Worm (Caenorhabditis elegans) whole organism, early embryonic: Measurements from ENCODE around the gene F53H2.1.

Experiments used
- B0310.2 ChIP-seq: sonication (generic microtip); optimal IDR thresholded peaks from 2 replicates; lab custom pipeline; 2016; ENCODE audit warnings: mild to moderate bottlenecking, missing genetic modification characterization, missing compliant biosample characterization
- F13C5.2 ChIP-seq: sonication (generic microtip); optimal IDR thresholded peaks from 2 replicates; lab custom pipeline; 2017; ENCODE audit warnings: mild to moderate bottlenecking, missing genetic modification characterization, inconsistent platforms, missing compliant biosample characterization
- aly-1 ChIP-seq: sonication (generic microtip); optimal IDR thresholded peaks from 2 replicates; lab custom pipeline; 2016; ENCODE audit warnings: missing genetic modification characterization, missing compliant biosample characterization
- ama-1 ChIP-seq: fragments of 150-350 bp; optimal IDR thresholded peaks from 2 replicates; lab custom pipeline; 2014
- ceh-13 ChIP-seq: fragments of 200-800 bp; sonication (Bioruptor generic); optimal IDR thresholded peaks from 2 replicates; lab custom pipeline; 2018; ENCODE audit warnings: mild to moderate bottlenecking, missing genetic modification characterization, missing compliant biosample characterization
- ceh-36 ChIP-seq: sonication (generic microtip); optimal IDR thresholded peaks from 2 replicates; lab custom pipeline; 2016; ENCODE audit warnings: missing genetic modification characterization, inconsistent platforms, missing compliant biosample characterization
- ets-7 ChIP-seq: sonication (generic microtip); optimal IDR thresholded peaks from 2 replicates; lab custom pipeline; 2016; ENCODE audit warnings: missing genotype, missing genetic modification characterization, missing compliant biosample characterization
- flt-1 ChIP-seq: fragments of 200-800 bp; sonication (Bioruptor generic); IDR thresholded peaks from 2 replicates; pipeline ENCODE4 v1.3.6; 2022; ENCODE audit warnings: missing genetic modification characterization, missing compliant biosample characterization
- hmbx-1 ChIP-seq: sonication (generic microtip); optimal IDR thresholded peaks from 2 replicates; lab custom pipeline; 2016; ENCODE audit warnings: mild to moderate bottlenecking, missing genetic modification characterization, missing compliant biosample characterization
- hmg-4 ChIP-seq: fragments of 200-800 bp; sonication (Bioruptor generic); optimal IDR thresholded peaks from 2 replicates; lab custom pipeline; 2018; ENCODE audit warnings: mild to moderate bottlenecking, missing genetic modification characterization, missing compliant biosample characterization
- hnd-1 ChIP-seq: sonication (generic microtip); optimal IDR thresholded peaks from 2 replicates; lab custom pipeline; 2016; ENCODE audit warnings: missing genetic modification characterization, missing compliant biosample characterization
- pes-1 ChIP-seq: fragments of 200-800 bp; sonication (Bioruptor generic); IDR thresholded peaks from 2 replicates; pipeline ENCODE4 v1.3.6; 2022; ENCODE audit warnings: missing genetic modification reagents, missing genetic modification characterization, missing compliant biosample characterization
- scrt-1 ChIP-seq: fragments of 200-800 bp; sonication (Bioruptor generic); IDR thresholded peaks from 2 replicates; pipeline ENCODE4 v1.3.6; 2022; ENCODE audit warnings: missing genetic modification characterization, missing compliant biosample characterization
- sea-1 ChIP-seq: fragments of 200-800 bp; sonication (Bioruptor generic); conservative IDR thresholded peaks from 2 replicates; pipeline ENCODE4 v1.3.6; 2022; ENCODE audit warnings: missing genetic modification characterization, missing compliant biosample characterization
- tbx-11 ChIP-seq: fragments of 200-800 bp; sonication (Bioruptor generic); IDR thresholded peaks from 2 replicates; pipeline ENCODE4 v1.3.6; 2022; ENCODE audit warnings: missing genetic modification characterization, missing compliant biosample characterization
- tbx-37 ChIP-seq: fragments of 200-800 bp; sonication (Bioruptor generic); conservative IDR thresholded peaks from 2 replicates; pipeline ENCODE4 v1.3.6; 2022; ENCODE audit warnings: missing genetic modification reagents, missing genetic modification characterization, missing compliant biosample characterization
- tra-4 ChIP-seq: sonication (generic microtip); optimal IDR thresholded peaks from 2 replicates; lab custom pipeline; 2017; ENCODE audit warnings: missing genetic modification characterization, missing compliant biosample characterization

The F53H2.1 gene

ce11 chrV:20412225-20412624 lies 24.7 kb downstream of the F53H2.1 start:
- no peak for TF ChIP-seq aly-1 (tag; lab: Kevin White, UChicago)
- no peak for TF ChIP-seq tbx-37 (GFP tag; lab: Robert Waterston, UW)
- TF ChIP-seq ceh-36 (tag; lab: Kevin White, UChicago): no peak
- no peak for TF ChIP-seq ceh-13
- no peak for TF ChIP-seq tbx-11 (GFP tag; lab: Robert Waterston, UW)
- no peak for TF ChIP-seq pes-1 (GFP tag; lab: Robert Waterston, UW)
- TF ChIP-seq hmg-4 (GFP tag; lab: Kevin White, UChicago): no peak
- TF ChIP-seq ama-1 (lab: Kevin White, UChicago): no peak
- no peak for TF ChIP-seq F13C5.2 (tag; lab: Kevin White, UChicago)

- TF ChIP-seq F13C5.2 (tag; lab: Kevin White, UChicago) (no peak), pes-1 (GFP tag; lab: Robert Waterston, UW) (no peak), ets-7 (no peak), tbx-37 (GFP tag; lab: Robert Waterston, UW) (no peak), ama-1 (lab: Kevin White, UChicago) (no peak), tbx-11 (GFP tag; lab: Robert Waterston, UW) (no peak), hnd-1 (no peak), scrt-1 (GFP tag; lab: Robert Waterston, UW) (no peak), flt-1 (no peak), B0310.2 (tag; lab: Kevin White, UChicago) (no peak), hmbx-1 (tag; lab: Kevin White, UChicago) (no peak), hmg-4 (GFP tag; lab: Kevin White, UChicago) (no peak), ceh-36 (tag; lab: Kevin White, UChicago) (no peak), tra-4 (tag; lab: Kevin White, UChicago) (no peak), aly-1 (tag; lab: Kevin White, UChicago) (no peak), ceh-13 (no peak), sea-1 (no peak)
Measured at ce11 chrV:20413426-20413825, 25.9 kb downstream of the F53H2.1 start.

- TF ChIP-seq ceh-36 (tag; lab: Kevin White, UChicago): no peak
- no peak for TF ChIP-seq tbx-37 (GFP tag; lab: Robert Waterston, UW)
- TF ChIP-seq hmbx-1 (tag; lab: Kevin White, UChicago): no peak
- TF ChIP-seq ets-7: no peak
- no peak for TF ChIP-seq pes-1 (GFP tag; lab: Robert Waterston, UW)
- TF ChIP-seq B0310.2 (tag; lab: Kevin White, UChicago): no peak
- TF ChIP-seq tra-4 (tag; lab: Kevin White, UChicago): no peak
- no peak for TF ChIP-seq F13C5.2 (tag; lab: Kevin White, UChicago)
- TF ChIP-seq aly-1 (tag; lab: Kevin White, UChicago): no peak
- no peak for TF ChIP-seq hmg-4 (GFP tag; lab: Kevin White, UChicago)
- TF ChIP-seq flt-1: no peak
- no peak for TF ChIP-seq sea-1
- no peak for TF ChIP-seq ceh-13
- no peak for TF ChIP-seq scrt-1 (GFP tag; lab: Robert Waterston, UW)
- TF ChIP-seq hnd-1: no peak
- no peak for TF ChIP-seq ama-1 (lab: Kevin White, UChicago)
- TF ChIP-seq tbx-11 (GFP tag; lab: Robert Waterston, UW): no peak
Measured at ce11 chrV:20413936-20414335, 26.4 kb downstream of the F53H2.1 start.

ce11 chrV:20415415-20415814 lies 27.9 kb downstream of the F53H2.1 start:
- no peak for TF ChIP-seq tbx-11 (GFP tag; lab: Robert Waterston, UW)
- TF ChIP-seq aly-1 (tag; lab: Kevin White, UChicago): no peak
- no peak for TF ChIP-seq ceh-36 (tag; lab: Kevin White, UChicago)
- no peak for TF ChIP-seq ama-1 (lab: Kevin White, UChicago)
- TF ChIP-seq hnd-1: no peak
- TF ChIP-seq B0310.2 (tag; lab: Kevin White, UChicago): no peak
- no peak for TF ChIP-seq scrt-1 (GFP tag; lab: Robert Waterston, UW)

ce11 chrV:20416335-20416734 lies 28.8 kb downstream of the F53H2.1 start:
- TF ChIP-seq ama-1 (lab: Kevin White, UChicago): no peak
- no peak for TF ChIP-seq tra-4 (tag; lab: Kevin White, UChicago)
- TF ChIP-seq hmg-4 (GFP tag; lab: Kevin White, UChicago): no peak
- no peak for TF ChIP-seq flt-1
- TF ChIP-seq F13C5.2 (tag; lab: Kevin White, UChicago): no peak
- no peak for TF ChIP-seq tbx-11 (GFP tag; lab: Robert Waterston, UW)
- TF ChIP-seq ceh-36 (tag; lab: Kevin White, UChicago): no peak
- TF ChIP-seq B0310.2 (tag; lab: Kevin White, UChicago): no peak
- TF ChIP-seq tbx-37 (GFP tag; lab: Robert Waterston, UW): no peak
- TF ChIP-seq scrt-1 (GFP tag; lab: Robert Waterston, UW): no peak
- no peak for TF ChIP-seq hnd-1
- no peak for TF ChIP-seq hmbx-1 (tag; lab: Kevin White, UChicago)
- no peak for TF ChIP-seq pes-1 (GFP tag; lab: Robert Waterston, UW)
- TF ChIP-seq aly-1 (tag; lab: Kevin White, UChicago): no peak
- TF ChIP-seq sea-1: no peak
- no peak for TF ChIP-seq ets-7
- TF ChIP-seq ceh-13: no peak

- TF ChIP-seq hmbx-1 (tag; lab: Kevin White, UChicago): no peak
- no peak for TF ChIP-seq tbx-11 (GFP tag; lab: Robert Waterston, UW)
- TF ChIP-seq ama-1 (lab: Kevin White, UChicago): no peak
- TF ChIP-seq sea-1: no peak
- no peak for TF ChIP-seq flt-1
- TF ChIP-seq ets-7: no peak
- TF ChIP-seq aly-1 (tag; lab: Kevin White, UChicago): no peak
- TF ChIP-seq scrt-1 (GFP tag; lab: Robert Waterston, UW): no peak
- no peak for TF ChIP-seq pes-1 (GFP tag; lab: Robert Waterston, UW)
- no peak for TF ChIP-seq F13C5.2 (tag; lab: Kevin White, UChicago)
- TF ChIP-seq tbx-37 (GFP tag; lab: Robert Waterston, UW): no peak
- TF ChIP-seq B0310.2 (tag; lab: Kevin White, UChicago): no peak
- no peak for TF ChIP-seq hnd-1
- no peak for TF ChIP-seq ceh-13
- no peak for TF ChIP-seq hmg-4 (GFP tag; lab: Kevin White, UChicago)
- TF ChIP-seq ceh-36 (tag; lab: Kevin White, UChicago): no peak
Measured at ce11 chrV:20416790-20417189, 29.3 kb downstream of the F53H2.1 start.

ce11 chrV:20417809-20418208 lies 30.3 kb downstream of the F53H2.1 start:
- TF ChIP-seq tbx-11 (GFP tag; lab: Robert Waterston, UW): no peak
- no peak for TF ChIP-seq ets-7
- TF ChIP-seq F13C5.2 (tag; lab: Kevin White, UChicago): no peak
- TF ChIP-seq aly-1 (tag; lab: Kevin White, UChicago): no peak
- no peak for TF ChIP-seq hmg-4 (GFP tag; lab: Kevin White, UChicago)
- TF ChIP-seq B0310.2 (tag; lab: Kevin White, UChicago): no peak
- TF ChIP-seq scrt-1 (GFP tag; lab: Robert Waterston, UW): no peak
- TF ChIP-seq tra-4 (tag; lab: Kevin White, UChicago): no peak
- no peak for TF ChIP-seq pes-1 (GFP tag; lab: Robert Waterston, UW)
- no peak for TF ChIP-seq ceh-13
- no peak for TF ChIP-seq hnd-1
- no peak for TF ChIP-seq ama-1 (lab: Kevin White, UChicago)
- no peak for TF ChIP-seq tbx-37 (GFP tag; lab: Robert Waterston, UW)
- no peak for TF ChIP-seq sea-1
- TF ChIP-seq ceh-36 (tag; lab: Kevin White, UChicago): no peak
- TF ChIP-seq flt-1: no peak
- TF ChIP-seq hmbx-1 (tag; lab: Kevin White, UChicago): no peak
